Fruit fly (Drosophila melanogaster) whole organism, adult: ENCODE results near the gene GlnRS.

ENCODE experiments used
- CG11617 ChIP-seq: fragments of 200-800 bp; sonication (Bioruptor generic); optimal IDR thresholded peaks from 2 replicates; lab custom pipeline; 2017; ENCODE audit warnings: mild to moderate bottlenecking, missing biosample characterization, missing genetic modification reagents, missing genetic modification characterization
- CG12768 ChIP-seq: fragments of 200-800 bp; sonication (Bioruptor generic); optimal IDR thresholded peaks from 2 replicates; lab custom pipeline; 2017; ENCODE audit warnings: missing biosample characterization, missing genetic modification characterization, mild to moderate bottlenecking, moderate library complexity, missing genetic modification reagents
- CG14711 ChIP-seq: fragments of 200-800 bp; sonication (Bioruptor generic); optimal IDR thresholded peaks from 2 replicates; lab custom pipeline; 2018; ENCODE audit warnings: missing biosample characterization, mild to moderate bottlenecking, missing genetic modification characterization, moderate library complexity
- CG1620 ChIP-seq: fragments of 200-800 bp; sonication (Bioruptor generic); optimal IDR thresholded peaks from 2 replicates; lab custom pipeline; 2016; ENCODE audit warnings: missing biosample characterization, missing genetic modification characterization
- CG33017 ChIP-seq: fragments of 200-800 bp; sonication (Bioruptor generic); optimal IDR thresholded peaks from 2 replicates; lab custom pipeline; 2018; ENCODE audit warnings: missing biosample characterization, mild to moderate bottlenecking, missing genetic modification characterization, moderate library complexity
- CG5204 ChIP-seq: fragments of 200-800 bp; sonication (Bioruptor generic); optimal IDR thresholded peaks from 2 replicates; lab custom pipeline; 2016; ENCODE audit warnings: missing biosample characterization, missing genetic modification characterization
- CG7045 ChIP-seq: fragments of 200-800 bp; sonication (Bioruptor generic); optimal IDR thresholded peaks from 2 replicates; lab custom pipeline; 2017; ENCODE audit warnings: missing biosample characterization, mild to moderate bottlenecking, missing genetic modification characterization
- CG7101 ChIP-seq: fragments of 200-800 bp; sonication (Bioruptor generic); optimal IDR thresholded peaks from 2 replicates; lab custom pipeline; 2018; ENCODE audit warnings: missing biosample characterization, mild to moderate bottlenecking, missing genetic modification characterization, moderate library complexity
- Clk ChIP-seq: fragments of 200-800 bp; sonication (Bioruptor generic); optimal IDR thresholded peaks from 2 replicates; lab custom pipeline; 2017; ENCODE audit warnings: missing biosample characterization, missing genetic modification characterization
- Crg-1 ChIP-seq: fragments of 200-800 bp; sonication (Bioruptor generic); optimal IDR thresholded peaks from 2 replicates; lab custom pipeline; 2016; ENCODE audit warnings: missing biosample characterization, missing genetic modification characterization
- Hr96 ChIP-seq: fragments of 200-800 bp; sonication (Bioruptor generic); optimal IDR thresholded peaks from 2 replicates; lab custom pipeline; 2016; ENCODE audit warnings: missing biosample characterization, missing genetic modification characterization
- Mnt ChIP-seq: fragments of 200-800 bp; sonication (Bioruptor generic); optimal IDR thresholded peaks from 2 replicates; lab custom pipeline; 2016; ENCODE audit warnings: missing biosample characterization, mild to moderate bottlenecking, missing genetic modification characterization
- bab1 ChIP-seq: fragments of 200-800 bp; sonication (Bioruptor generic); optimal IDR thresholded peaks from 3 replicates; lab custom pipeline; 2019; ENCODE audit warnings: missing biosample characterization, mild to moderate bottlenecking, missing genetic modification characterization, moderate library complexity
- cic ChIP-seq: fragments of 200-800 bp; sonication (Bioruptor generic); optimal IDR thresholded peaks from 2 replicates; lab custom pipeline; 2017; ENCODE audit warnings: missing biosample characterization, mild to moderate bottlenecking, missing genetic modification characterization, moderate library complexity
- cnc ChIP-seq, 2 experiments: fragments of >200 bp; optimal IDR thresholded peaks; 2 replicates each; lab custom pipeline; 2017
- kay ChIP-seq: fragments of 200-800 bp; sonication (Bioruptor generic); peaks from one replicate; lab custom pipeline; 2016; ENCODE audit warnings: missing biosample characterization, missing genetic modification characterization, borderline replicate concordance
- ovo ChIP-seq: fragments of 200-800 bp; sonication (Bioruptor generic); optimal IDR thresholded peaks from 2 replicates; lab custom pipeline; 2016; ENCODE audit warnings: missing biosample characterization, missing genetic modification characterization
- pad ChIP-seq: fragments of 200-800 bp; sonication (Bioruptor generic); optimal IDR thresholded peaks from 3 replicates; lab custom pipeline; 2017; ENCODE audit warnings: missing biosample characterization, missing genetic modification characterization, mild to moderate bottlenecking, moderate library complexity, missing genetic modification reagents
- tj ChIP-seq: fragments of 200-800 bp; sonication (Bioruptor generic); optimal IDR thresholded peaks from 3 replicates; lab custom pipeline; 2017; ENCODE audit warnings: missing biosample characterization, mild to moderate bottlenecking, missing genetic modification characterization, moderate library complexity
- toe ChIP-seq: fragments of 200-800 bp; sonication (Bioruptor generic); optimal IDR thresholded peaks from 2 replicates; lab custom pipeline; 2016; ENCODE audit warnings: missing biosample characterization, missing genetic modification characterization

The GlnRS gene

dm6 chr3R:25245052-25245813 lies 20.3 kb downstream of the GlnRS start, which contains the start of gene bam:
Gene bam (minus strand): TSS chr3R:25245109.
- no peak for TF ChIP-seq CG7101 (tag; lab: Kevin White, UChicago)
- TF ChIP-seq Mnt (GFP tag; lab: Kevin White, UChicago): peak; percentile 44
- TF ChIP-seq kay: peak; percentile 71
- peak; percentile 53 for TF ChIP-seq Crg-1 (GFP tag; lab: Kevin White, UChicago)
- no peak for TF ChIP-seq cic (GFP tag; lab: Kevin White, UChicago)
- peak; percentile 67 for TF ChIP-seq CG14711 (tag; lab: Kevin White, UChicago)
- TF ChIP-seq CG7045 (GFP tag; lab: Kevin White, UChicago): no peak
- no peak for TF ChIP-seq Hr96 (GFP tag; lab: Kevin White, UChicago)
- TF ChIP-seq bab1 (GFP tag; lab: Kevin White, UChicago): peak; percentile 44
- TF ChIP-seq pad (GFP tag; lab: Kevin White, UChicago): no peak

dm6 chr3R:25241507-25242070 lies 23.9 kb downstream of the GlnRS start, which contains the start of gene CG11854:
Gene CG11854 (plus strand): TSS chr3R:25242020.
- no peak for TF ChIP-seq CG14711 (tag; lab: Kevin White, UChicago)
- no peak for TF ChIP-seq cnc (optimal IDR thresholded peaks at IDR 0.05; lab: Kevin White, UChicago)
- TF ChIP-seq CG7045 (GFP tag; lab: Kevin White, UChicago): no peak
- no peak for TF ChIP-seq pad (GFP tag; lab: Kevin White, UChicago)
- no peak for TF ChIP-seq Hr96 (GFP tag; lab: Kevin White, UChicago)
- no peak for TF ChIP-seq kay
- no peak for TF ChIP-seq CG7101 (tag; lab: Kevin White, UChicago)
- TF ChIP-seq bab1 (GFP tag; lab: Kevin White, UChicago): no peak
- TF ChIP-seq ovo (GFP tag; lab: Kevin White, UChicago): no peak
- TF ChIP-seq CG33017 (tag; lab: Kevin White, UChicago): no peak
- no peak for TF ChIP-seq tj (GFP tag; lab: Kevin White, UChicago)
- TF ChIP-seq CG5204 (GFP tag; lab: Kevin White, UChicago): no peak
- TF ChIP-seq CG11617 (GFP tag; lab: Kevin White, UChicago): no peak
- no peak for TF ChIP-seq CG1620 (GFP tag; lab: Kevin White, UChicago)
- no peak for TF ChIP-seq Crg-1 (GFP tag; lab: Kevin White, UChicago)
- no peak for TF ChIP-seq Clk (GFP tag; lab: Kevin White, UChicago)
- no peak for TF ChIP-seq CG12768 (GFP tag; lab: Kevin White, UChicago)
- TF ChIP-seq cic (GFP tag; lab: Kevin White, UChicago): no peak
- no peak for TF ChIP-seq Mnt (GFP tag; lab: Kevin White, UChicago)
- TF ChIP-seq toe (GFP tag; lab: Kevin White, UChicago): no peak

dm6 chr3R:25239880-25240279 lies 25.6 kb downstream of the GlnRS start, which contains the start of gene to:
Gene to (plus strand): TSS chr3R:25240180.
- TF ChIP-seq tj (GFP tag; lab: Kevin White, UChicago): no peak
- no peak for TF ChIP-seq CG7101 (tag; lab: Kevin White, UChicago)
- no peak for TF ChIP-seq CG1620 (GFP tag; lab: Kevin White, UChicago)
- TF ChIP-seq Hr96 (GFP tag; lab: Kevin White, UChicago): no peak
- TF ChIP-seq CG5204 (GFP tag; lab: Kevin White, UChicago): no peak
- no peak for TF ChIP-seq Crg-1 (GFP tag; lab: Kevin White, UChicago)

DNA sequence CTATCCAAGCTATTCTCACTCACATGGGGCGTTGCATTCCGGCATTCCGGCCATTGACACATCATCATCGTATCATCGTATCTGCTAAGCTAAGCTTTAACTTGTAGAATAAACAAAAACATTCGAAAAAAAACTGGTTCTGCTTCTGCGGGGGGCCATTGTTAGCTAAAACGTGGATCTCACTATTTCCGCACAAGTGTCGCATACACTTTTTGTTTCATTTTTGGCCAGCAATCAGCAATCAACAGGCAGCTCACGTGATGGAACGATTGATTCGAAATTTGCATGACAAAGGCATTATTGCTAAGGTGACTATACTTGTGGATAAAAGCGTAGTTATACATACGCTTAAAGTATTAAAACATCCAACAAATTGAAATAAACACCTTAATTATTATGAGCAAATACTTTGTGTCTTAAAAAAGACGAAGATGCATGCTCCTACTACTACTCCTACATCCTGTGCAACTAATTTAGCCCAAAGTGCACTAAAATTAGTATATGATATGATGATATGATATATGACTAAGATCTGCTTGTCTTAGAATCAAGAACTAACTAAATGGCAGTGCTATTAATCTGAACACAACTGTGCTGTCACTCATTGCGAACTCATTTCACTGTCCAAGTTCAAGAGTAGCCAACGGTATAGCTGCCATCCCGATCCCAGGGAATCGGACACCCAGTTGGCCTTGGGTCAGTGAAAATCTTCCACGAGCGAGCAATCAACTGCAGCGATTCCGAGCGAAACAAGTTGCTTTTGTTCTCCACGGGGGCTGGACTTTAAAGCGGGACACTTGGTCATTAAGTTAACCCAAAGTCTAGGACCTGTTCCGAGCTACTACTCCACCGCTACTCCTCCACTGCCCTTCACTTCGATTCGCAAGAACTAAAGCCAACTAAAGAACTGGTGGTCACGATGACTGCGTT lies 26.5 kb downstream of the GlnRS start:
- TF ChIP-seq CG12768 (GFP tag; lab: Kevin White, UChicago) (no peak), tj (GFP tag; lab: Kevin White, UChicago) (no peak), CG14711 (tag; lab: Kevin White, UChicago) (no peak), Clk (GFP tag; lab: Kevin White, UChicago) (no peak), CG5204 (GFP tag; lab: Kevin White, UChicago) (no peak), CG33017 (tag; lab: Kevin White, UChicago) (no peak), Hr96 (GFP tag; lab: Kevin White, UChicago) (no peak), toe (GFP tag; lab: Kevin White, UChicago) (no peak), cnc (optimal IDR thresholded peaks at IDR 0.05; lab: Kevin White, UChicago) (no peak), Mnt (GFP tag; lab: Kevin White, UChicago) (no peak), CG1620 (GFP tag; lab: Kevin White, UChicago) (no peak), CG7045 (GFP tag; lab: Kevin White, UChicago) (no peak), bab1 (GFP tag; lab: Kevin White, UChicago) (no peak), CG11617 (GFP tag; lab: Kevin White, UChicago) (no peak)

DNA sequence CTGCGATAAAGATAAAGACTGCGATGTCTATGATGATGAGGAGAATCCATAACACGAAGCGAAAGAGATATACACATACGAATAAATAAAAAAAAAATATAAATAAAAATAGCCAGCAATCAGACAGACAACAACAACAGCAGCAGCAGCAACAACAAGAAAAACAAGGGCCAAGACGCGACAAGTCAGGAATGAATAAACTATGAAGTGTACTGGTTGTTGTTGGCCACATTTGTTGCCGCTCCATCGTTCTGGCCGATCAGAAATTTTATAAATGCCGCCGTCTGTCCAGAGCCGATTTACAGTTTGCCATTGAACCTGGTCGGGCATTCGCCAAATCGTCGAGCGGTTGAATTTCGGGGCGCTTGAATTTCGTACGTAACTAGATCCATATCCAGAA lies 28.2 kb downstream of the GlnRS start, which contains the start of gene Jhbp7:
Gene Jhbp7 (plus strand): TSS at position 301 of the 400 bp plus-strand sequence.
- no peak for TF ChIP-seq pad (GFP tag; lab: Kevin White, UChicago)
- TF ChIP-seq CG1620 (GFP tag; lab: Kevin White, UChicago): no peak
- no peak for TF ChIP-seq CG12768 (GFP tag; lab: Kevin White, UChicago)
- no peak for TF ChIP-seq CG7101 (tag; lab: Kevin White, UChicago)
- TF ChIP-seq CG7045 (GFP tag; lab: Kevin White, UChicago): no peak
